Worm (Caenorhabditis elegans): ENCODE results near the gene sre-4.

DNA sequence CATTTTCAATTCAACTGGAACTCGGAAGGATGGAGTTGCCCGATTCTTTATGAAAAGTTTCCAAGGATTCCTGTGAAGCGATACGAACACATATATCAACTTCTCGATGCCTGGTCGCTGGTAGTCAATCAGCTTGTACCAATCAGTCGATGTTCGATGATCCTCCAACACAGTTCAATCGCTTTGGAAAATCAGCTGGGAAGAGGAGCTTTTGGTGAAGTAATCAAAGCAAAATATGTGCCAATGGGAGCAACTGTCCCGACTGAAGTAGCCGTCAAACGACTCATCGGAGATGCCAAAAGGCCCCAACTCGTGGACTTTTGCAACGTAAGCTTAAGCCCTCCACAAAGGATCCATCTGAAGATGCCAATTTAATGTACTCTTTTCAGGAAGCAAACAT is 48.7 kb upstream of the sre-4 start:
- TF ChIP-seq nhr-28 (tag; optimal IDR thresholded peaks at IDR 0.05) (no peak), lin-15B (tag; optimal IDR thresholded peaks at IDR 0.05) (no peak), daf-12 (tag; optimal IDR thresholded peaks at IDR 0.05) (no peak), nhr-77 (tag; optimal IDR thresholded peaks at IDR 0.05) (no peak)
